Worm (Caenorhabditis elegans) whole organism, late embryonic: ENCODE results near the gene C24H11.5.

Source experiments
- K02D7.2 ChIP-seq: sonication (generic microtip); optimal IDR thresholded peaks from 2 replicates; lab custom pipeline; 2017; ENCODE audit warnings: mild to moderate bottlenecking, missing genetic modification characterization, missing compliant biosample characterization
- ceh-18 ChIP-seq: sonication (generic microtip); optimal IDR thresholded peaks from 2 replicates; lab custom pipeline; 2016; ENCODE audit warnings: missing genetic modification characterization, missing compliant biosample characterization
- ceh-34 ChIP-seq: sonication (generic microtip); optimal IDR thresholded peaks from 2 replicates; lab custom pipeline; 2016; ENCODE audit warnings: mild to moderate bottlenecking, missing genetic modification characterization, missing compliant biosample characterization
- ets-4 ChIP-seq: sonication (generic microtip); optimal IDR thresholded peaks from 2 replicates; lab custom pipeline; 2016; ENCODE audit warnings: missing genetic modification characterization, missing compliant biosample characterization
- fax-1 ChIP-seq: sonication (generic microtip); optimal IDR thresholded peaks from 2 replicates; lab custom pipeline; 2016; ENCODE audit warnings: missing genotype, missing genetic modification characterization, missing compliant biosample characterization
- fkh-10 ChIP-seq: fragments of 150-350 bp; optimal IDR thresholded peaks from 2 replicates; lab custom pipeline; 2014; ENCODE audit warnings: missing biosample characterization, missing genetic modification reagents, missing genetic modification characterization
- hlh-15 ChIP-seq: sonication (generic microtip); optimal IDR thresholded peaks from 2 replicates; lab custom pipeline; 2016; ENCODE audit warnings: missing genetic modification characterization, missing compliant biosample characterization
- lin-11 ChIP-seq: fragments of 200-800 bp; sonication (Bioruptor generic); optimal IDR thresholded peaks from 2 replicates; lab custom pipeline; 2018; ENCODE audit warnings: mild to moderate bottlenecking, missing genetic modification characterization, missing compliant biosample characterization
- nfya-1 ChIP-seq: sonication (generic microtip); optimal IDR thresholded peaks from 2 replicates; lab custom pipeline; 2017; ENCODE audit warnings: missing genetic modification characterization, mild to moderate bottlenecking, missing compliant biosample characterization, antibody characterized with exemption, moderate library complexity
- pha-4 ChIP-seq: fragments of 150-350 bp; optimal IDR thresholded peaks from 2 replicates; lab custom pipeline; 2018; ENCODE audit warnings: missing biosample characterization, missing genetic modification reagents, missing genetic modification characterization
- pqm-1 ChIP-seq: sonication (generic microtip); optimal IDR thresholded peaks from 2 replicates; lab custom pipeline; 2016; ENCODE audit warnings: missing genetic modification characterization, missing compliant biosample characterization
- sdc-2 ChIP-seq: sonication (generic microtip); optimal IDR thresholded peaks from 2 replicates; lab custom pipeline; 2016; ENCODE audit warnings: missing genotype, missing genetic modification characterization, missing compliant biosample characterization
- tbx-2 ChIP-seq: sonication (generic microtip); optimal IDR thresholded peaks from 2 replicates; lab custom pipeline; 2016; ENCODE audit warnings: missing genetic modification characterization, missing compliant biosample characterization

DNA sequence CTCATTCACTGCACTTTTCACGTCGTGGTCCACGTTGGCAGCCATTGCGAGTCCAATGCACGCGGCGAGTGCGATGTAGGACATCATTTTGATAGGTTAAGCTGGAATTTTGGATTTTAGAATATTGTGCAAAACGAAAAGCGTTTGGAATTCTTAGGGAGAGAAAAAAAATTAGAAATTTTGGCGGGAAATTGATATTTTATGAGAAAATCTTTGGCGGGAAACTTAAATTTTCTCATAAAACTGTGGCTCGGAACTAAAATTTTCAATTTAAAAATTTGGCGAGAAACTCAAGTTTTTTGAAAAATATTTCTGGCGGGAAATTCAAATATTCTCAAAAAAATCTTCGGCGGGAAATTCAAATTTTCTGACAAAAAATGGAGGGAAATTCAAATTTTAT, 42.5 kb upstream of the C24H11.5 start, which contains the start of gene sup-1:
- TF ChIP-seq ets-4 (tag; lab: Kevin White, UChicago) (no peak), hlh-15 (tag; lab: Kevin White, UChicago) (no peak), pqm-1 (no peak), nfya-1 (no peak), tbx-2 (tag; lab: Kevin White, UChicago) (no peak), sdc-2 (tag; lab: Kevin White, UChicago) (no peak), pha-4 (tag; lab: Kevin White, UChicago) (no peak), fkh-10 (GFP tag; lab: Kevin White, UChicago) (no peak), K02D7.2 (tag; lab: Kevin White, UChicago) (no peak), lin-11 (tag; lab: Kevin White, UChicago) (no peak), fax-1 (no peak), ceh-34 (tag; lab: Kevin White, UChicago) (no peak), ceh-18 (tag; lab: Kevin White, UChicago) (no peak)
